Fruit fly (Drosophila melanogaster) whole organism, embryonic: Measurements from ENCODE around the gene CG7912.

Source experiments
- Abd-B ChIP-seq: fragments of 200-800 bp; sonication (Bioruptor generic); optimal IDR thresholded peaks from 2 replicates; lab custom pipeline; 2018; ENCODE audit warnings: missing biosample characterization, mild to moderate bottlenecking, missing genetic modification characterization, moderate library complexity
- Adf1 ChIP-seq: fragments of 200-800 bp; sonication (Bioruptor generic); IDR thresholded peaks from 2 replicates; pipeline ENCODE4 v1.3.6; 2022; ENCODE audit warnings: missing biosample characterization, missing genetic modification characterization
- C15 ChIP-seq: fragments of 200-800 bp; sonication (Bioruptor generic); IDR thresholded peaks from 3 replicates; pipeline ENCODE4 v1.3.6; 2022; ENCODE audit warnings: missing biosample characterization, missing genetic modification characterization
- CG10209 ChIP-seq: fragments of 200-800 bp; sonication (Bioruptor generic); optimal IDR thresholded peaks from 3 replicates; lab custom pipeline; 2017; ENCODE audit warnings: missing biosample characterization, mild to moderate bottlenecking, missing genetic modification characterization, missing genetic modification reagents
- CG10274 ChIP-seq: fragments of 200-800 bp; sonication (Bioruptor generic); optimal IDR thresholded peaks from 3 replicates; lab custom pipeline; 2017; ENCODE audit warnings: missing biosample characterization, mild to moderate bottlenecking, missing genetic modification characterization
- CG10979 ChIP-seq: fragments of 200-800 bp; sonication (Bioruptor generic); optimal IDR thresholded peaks from 2 replicates; lab custom pipeline; 2018; ENCODE audit warnings: missing biosample characterization, mild to moderate bottlenecking, missing genetic modification characterization, moderate library complexity
- CG1233 ChIP-seq: fragments of 200-800 bp; sonication (Bioruptor generic); optimal IDR thresholded peaks from 4 replicates; lab custom pipeline; 2018; ENCODE audit warnings: missing biosample characterization, mild to moderate bottlenecking, missing genetic modification characterization
- CG12942 ChIP-seq: fragments of 200-800 bp; sonication (Bioruptor generic); optimal IDR thresholded peaks from 3 replicates; lab custom pipeline; 2016; ENCODE audit warnings: missing biosample characterization, missing genetic modification characterization
- CG14860 ChIP-seq: fragments of 200-800 bp; sonication (Bioruptor generic); IDR thresholded peaks from 3 replicates; pipeline ENCODE4 v1.3.6; 2022; ENCODE audit warnings: missing biosample characterization, missing genetic modification characterization; ENCODE audit not compliant: partially characterized antibody
- CG14965 ChIP-seq: fragments of 200-800 bp; sonication (Bioruptor generic); optimal IDR thresholded peaks from 2 replicates; lab custom pipeline; 2016; ENCODE audit warnings: missing biosample characterization, missing genetic modification characterization, borderline replicate concordance
- CG15073 ChIP-seq: fragments of 200-800 bp; sonication (Bioruptor generic); optimal IDR thresholded peaks from 2 replicates; lab custom pipeline; 2016; ENCODE audit warnings: missing biosample characterization, missing genetic modification characterization
- CG16863 ChIP-seq: fragments of 200-800 bp; sonication (Bioruptor generic); optimal IDR thresholded peaks from 3 replicates; lab custom pipeline; 2016; ENCODE audit warnings: missing biosample characterization, missing genetic modification characterization
- CG17802 ChIP-seq: fragments of 200-800 bp; sonication (Bioruptor generic); optimal IDR thresholded peaks from 2 replicates; lab custom pipeline; 2018; ENCODE audit warnings: missing biosample characterization, mild to moderate bottlenecking, missing genetic modification characterization, moderate library complexity
- CG2129 ChIP-seq: fragments of 200-800 bp; sonication (Bioruptor generic); IDR thresholded peaks from 2 replicates; pipeline ENCODE4 v1.3.6; 2022; ENCODE audit warnings: missing biosample characterization, missing genetic modification characterization; ENCODE audit not compliant: partially characterized antibody
- CG30020 ChIP-seq: fragments of 200-800 bp; optimal IDR thresholded peaks from 2 replicates; lab custom pipeline; 2019; ENCODE audit warnings: missing biosample characterization, mild to moderate bottlenecking, missing genetic modification characterization, moderate library complexity
- CG31365 ChIP-seq: fragments of 200-800 bp; sonication (Bioruptor generic); optimal IDR thresholded peaks from 2 replicates; lab custom pipeline; 2018; ENCODE audit warnings: missing biosample characterization, mild to moderate bottlenecking, missing genetic modification characterization
- CG3163 ChIP-seq: fragments of 200-800 bp; sonication (Bioruptor generic); optimal IDR thresholded peaks from 3 replicates; lab custom pipeline; 2016; ENCODE audit warnings: missing biosample characterization, missing genetic modification characterization
- CG4360 ChIP-seq: fragments of 200-800 bp; sonication (Bioruptor generic); IDR thresholded peaks from 2 replicates; pipeline ENCODE4 v1.3.6; 2022; ENCODE audit warnings: missing biosample characterization, missing genetic modification characterization
- CG4707 ChIP-seq: fragments of 200-800 bp; sonication (Bioruptor generic); optimal IDR thresholded peaks from 2 replicates; lab custom pipeline; 2018; ENCODE audit warnings: missing biosample characterization, mild to moderate bottlenecking, missing genetic modification characterization, moderate library complexity
- Dfd ChIP-seq, 2 experiments: fragments of >200 bp; optimal IDR thresholded peaks; 2 replicates each; lab custom pipeline; 2017; ENCODE audit warnings: missing biosample characterization in 2 of 2, missing genetic modification characterization in 2 of 2
- E2f1 ChIP-seq: fragments of 200-800 bp; sonication (Bioruptor generic); IDR thresholded peaks from 2 replicates; pipeline ENCODE4 v1.3.6; 2022; ENCODE audit warnings: missing biosample characterization, missing genetic modification characterization
- E2f2 ChIP-seq: fragments of 200-800 bp; sonication (Bioruptor generic); IDR thresholded peaks from 2 replicates; pipeline ENCODE4 v1.3.6; 2022; ENCODE audit warnings: missing biosample characterization, missing genetic modification characterization
- Hmx ChIP-seq: fragments of 200-800 bp; sonication (Bioruptor generic); optimal IDR thresholded peaks from 2 replicates; lab custom pipeline; 2016; ENCODE audit warnings: missing biosample characterization, missing genetic modification characterization
- Max ChIP-seq: fragments of 200-800 bp; sonication (Bioruptor generic); optimal IDR thresholded peaks from 2 replicates; lab custom pipeline; 2016; ENCODE audit warnings: missing biosample characterization, mild to moderate bottlenecking, missing genetic modification characterization
- Oaz ChIP-seq: fragments of 200-800 bp; sonication (Bioruptor generic); IDR thresholded peaks from 2 replicates; pipeline ENCODE4 v1.3.6; 2022; ENCODE audit warnings: missing biosample characterization, missing genetic modification characterization
- Oli ChIP-seq: fragments of 200-800 bp; sonication (Bioruptor generic); optimal IDR thresholded peaks from 2 replicates; lab custom pipeline; 2018; ENCODE audit warnings: missing biosample characterization, mild to moderate bottlenecking, missing genetic modification characterization, moderate library complexity
- PHDP ChIP-seq: fragments of 200-800 bp; sonication (Bioruptor generic); optimal IDR thresholded peaks from 3 replicates; lab custom pipeline; 2018; ENCODE audit warnings: missing biosample characterization, mild to moderate bottlenecking, missing genetic modification characterization, moderate library complexity
- Taf1 ChIP-seq: fragments of 200-800 bp; sonication (Bioruptor generic); IDR thresholded peaks from 2 replicates; pipeline ENCODE4 v1.3.6; 2022; ENCODE audit warnings: missing biosample characterization, missing genetic modification characterization
- Xbp1 ChIP-seq: fragments of 200-800 bp; sonication (Bioruptor generic); optimal IDR thresholded peaks from 3 replicates; lab custom pipeline; 2016; ENCODE audit warnings: missing biosample characterization, mild to moderate bottlenecking, missing genetic modification characterization
- ara ChIP-seq: fragments of 200-800 bp; sonication (Bioruptor generic); IDR thresholded peaks from 2 replicates; pipeline ENCODE4 v1.3.6; 2022; ENCODE audit warnings: missing biosample characterization, missing genetic modification characterization
- ase ChIP-seq: fragments of 200-800 bp; sonication (Bioruptor generic); IDR thresholded peaks from 3 replicates; pipeline ENCODE4 v1.3.6; 2022; ENCODE audit warnings: missing biosample characterization, missing genetic modification characterization
- az2 ChIP-seq: fragments of 200-800 bp; sonication (Bioruptor generic); optimal IDR thresholded peaks from 3 replicates; lab custom pipeline; 2016; ENCODE audit warnings: missing biosample characterization, missing genetic modification characterization
- cas ChIP-seq: fragments of 200-800 bp; sonication (Bioruptor generic); IDR thresholded peaks from 2 replicates; pipeline ENCODE4 v1.3.6; 2022; ENCODE audit warnings: missing biosample characterization, missing genetic modification characterization
- chm ChIP-seq: fragments of 200-800 bp; sonication (Bioruptor generic); IDR thresholded peaks from 2 replicates; pipeline ENCODE4 v1.3.6; 2022; ENCODE audit warnings: missing biosample characterization, missing genetic modification characterization
- crp ChIP-seq, 2 experiments: fragments of 200-800 bp; sonication (Bioruptor generic); optimal IDR thresholded peaks; 2 replicates in 1 of 2; 3 replicates in 1 of 2; lab custom pipeline; 2017; ENCODE audit warnings: missing biosample characterization in 2 of 2, missing genetic modification characterization in 2 of 2, mild to moderate bottlenecking in 1 of 2, moderate library complexity in 1 of 2
- dati ChIP-seq: fragments of 200-800 bp; sonication (Bioruptor generic); IDR thresholded peaks from 2 replicates; pipeline ENCODE4 v1.3.6; 2022; ENCODE audit warnings: missing biosample characterization, missing genetic modification characterization
- esg ChIP-seq: fragments of 200-800 bp; sonication (Bioruptor generic); conservative IDR thresholded peaks from 2 replicates; pipeline ENCODE4 v1.3.6; 2022; ENCODE audit warnings: missing biosample characterization, missing genetic modification characterization
- eyg ChIP-seq: fragments of 200-800 bp; sonication (Bioruptor generic); optimal IDR thresholded peaks from 3 replicates; lab custom pipeline; 2016; ENCODE audit warnings: missing biosample characterization, missing genetic modification characterization
- ftz-f1 ChIP-seq: fragments of 200-800 bp; sonication (Bioruptor generic); optimal IDR thresholded peaks from 2 replicates; lab custom pipeline; 2016; ENCODE audit warnings: missing biosample characterization, missing genetic modification characterization
- gcm ChIP-seq: fragments of 200-800 bp; sonication (Bioruptor generic); optimal IDR thresholded peaks from 2 replicates; lab custom pipeline; 2019; ENCODE audit warnings: missing biosample characterization, mild to moderate bottlenecking, missing genetic modification characterization, moderate library complexity
- nmo ChIP-seq: fragments of 200-800 bp; sonication (Bioruptor generic); optimal IDR thresholded peaks from 2 replicates; lab custom pipeline; 2018; ENCODE audit warnings: missing biosample characterization, mild to moderate bottlenecking, missing genetic modification characterization, moderate library complexity
- phol ChIP-seq: fragments of 200-800 bp; sonication (Bioruptor generic); optimal IDR thresholded peaks from 3 replicates; lab custom pipeline; 2018; ENCODE audit warnings: missing biosample characterization, mild to moderate bottlenecking, missing genetic modification characterization, moderate library complexity
- psq ChIP-seq: fragments of 200-800 bp; sonication (Bioruptor generic); optimal IDR thresholded peaks from 2 replicates; lab custom pipeline; 2017; ENCODE audit warnings: missing biosample characterization, missing genetic modification characterization
- repo ChIP-seq: fragments of 200-800 bp; sonication (Bioruptor generic); optimal IDR thresholded peaks from 2 replicates; lab custom pipeline; 2016; ENCODE audit warnings: missing biosample characterization, missing genetic modification characterization
- run ChIP-seq: fragments of 200-800 bp; sonication (Bioruptor generic); optimal IDR thresholded peaks from 3 replicates; lab custom pipeline; 2018; ENCODE audit warnings: missing biosample characterization, mild to moderate bottlenecking, missing genetic modification characterization
- salm ChIP-seq: fragments of 200-800 bp; sonication (Bioruptor generic); optimal IDR thresholded peaks from 2 replicates; lab custom pipeline; 2018; ENCODE audit warnings: missing biosample characterization, mild to moderate bottlenecking, missing genetic modification characterization
- sqz ChIP-seq: fragments of 200-800 bp; sonication (Bioruptor generic); optimal IDR thresholded peaks from 3 replicates; lab custom pipeline; 2018; ENCODE audit warnings: missing biosample characterization, mild to moderate bottlenecking, missing genetic modification characterization
- ssp ChIP-seq: fragments of 200-800 bp; sonication (Bioruptor generic); IDR thresholded peaks from 2 replicates; pipeline ENCODE4 v1.3.6; 2022; ENCODE audit warnings: missing biosample characterization, missing genetic modification characterization
- stwl ChIP-seq: fragments of 200-800 bp; sonication (Bioruptor generic); optimal IDR thresholded peaks from 3 replicates; lab custom pipeline; 2018; ENCODE audit warnings: missing biosample characterization, mild to moderate bottlenecking, missing genetic modification characterization, moderate library complexity
- tup ChIP-seq: fragments of 200-800 bp; sonication (Bioruptor generic); optimal IDR thresholded peaks from 2 replicates; lab custom pipeline; 2016; ENCODE audit warnings: missing biosample characterization, mild to moderate bottlenecking, missing genetic modification characterization, moderate library complexity

Gene CG7912

DNA sequence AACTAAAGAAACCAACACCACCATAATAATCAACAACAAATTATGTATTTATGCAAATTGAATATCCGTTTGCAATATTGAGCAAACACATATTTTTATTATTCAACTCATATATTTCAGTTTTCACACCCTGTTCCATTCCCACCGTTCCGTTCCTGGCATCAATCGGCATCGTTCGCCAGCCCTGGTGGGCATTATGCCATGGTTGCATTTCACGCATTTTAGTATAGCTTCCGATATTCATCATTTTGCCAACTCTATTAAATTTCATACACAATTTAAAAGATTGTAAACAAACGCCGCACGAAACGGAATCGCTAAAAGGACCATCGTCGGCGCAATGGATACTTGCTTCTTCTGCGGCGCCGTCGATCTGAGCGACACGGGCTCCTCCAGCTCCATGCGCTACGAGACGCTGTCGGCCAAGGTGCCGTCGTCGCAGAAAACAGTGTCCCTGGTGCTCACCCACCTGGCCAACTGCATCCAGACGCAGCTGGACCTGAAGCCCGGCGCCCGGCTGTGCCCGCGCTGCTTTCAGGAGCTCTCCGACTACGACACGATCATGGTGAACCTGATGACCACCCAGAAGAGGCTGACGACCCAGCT, 34.3 kb upstream of the CG7912 start, which contains the start of gene Sry-delta:
Gene Sry-delta (plus strand): TSS at position 203 of the 606 bp plus-strand sequence.
- TF ChIP-seq CG16863 (GFP tag; lab: Kevin White, UChicago): peak; percentile 53
- TF ChIP-seq CG12942 (GFP tag; lab: Kevin White, UChicago): peak; percentile 86
- peak; percentile 59 for TF ChIP-seq CG10979
- peak; percentile 55; the same call in 1 of the 2 replicates for TF ChIP-seq Adf1 (GFP tag; lab: Robert Waterston, UW)
- TF ChIP-seq esg: peak; percentile 64
- peak; percentile 60 for TF ChIP-seq CG3163 (GFP tag; lab: Kevin White, UChicago)
- peak; percentile 3 for TF ChIP-seq CG14965
- peak; percentile 69; the same call in 2 of the 3 replicates for TF ChIP-seq ase (GFP tag; lab: Robert Waterston, UW)
- TF ChIP-seq repo (GFP tag; lab: Kevin White, UChicago): peak; percentile 79
- TF ChIP-seq E2f2 (GFP tag; lab: Robert Waterston, UW): peak; percentile 73
- peak in 1 of 2 experiments; percentile 36 for TF ChIP-seq crp (GFP tag; optimal IDR thresholded peaks at IDR 0.05; lab: Kevin White, UChicago)
- TF ChIP-seq CG4360 (GFP tag; lab: Robert Waterston, UW): no peak
- TF ChIP-seq Xbp1 (GFP tag; lab: Kevin White, UChicago): peak; percentile 91
- TF ChIP-seq ftz-f1 (GFP tag; lab: Kevin White, UChicago): peak; percentile 79
- peak; percentile 24 for TF ChIP-seq gcm (GFP tag; lab: Kevin White, UChicago)
- peak; percentile 56 for TF ChIP-seq CG2129 (GFP tag; lab: Robert Waterston, UW)
- TF ChIP-seq CG31365 (tag; lab: Kevin White, UChicago): no peak
- TF ChIP-seq Hmx (GFP tag; lab: Kevin White, UChicago): no peak
- TF ChIP-seq CG17802 (tag; lab: Kevin White, UChicago): peak; percentile 83
- TF ChIP-seq Oli (tag; lab: Kevin White, UChicago): no peak
- TF ChIP-seq psq: peak; percentile 60
- peak; percentile 52 for TF ChIP-seq CG1233 (GFP tag; lab: Kevin White, UChicago)
- no peak for TF ChIP-seq sqz (GFP tag; lab: Kevin White, UChicago)
- TF ChIP-seq nmo (GFP tag; lab: Kevin White, UChicago): peak; percentile 81
- peak; percentile 86 for TF ChIP-seq Abd-B (GFP tag; lab: Kevin White, UChicago)
- peak; percentile 44 for TF ChIP-seq salm (tag; lab: Kevin White, UChicago)
- peak; percentile 3 for TF ChIP-seq CG15073 (GFP tag; lab: Kevin White, UChicago)
- peak; percentile 69 for TF ChIP-seq CG10209
- peak; percentile 67 for TF ChIP-seq E2f1 (GFP tag; lab: Robert Waterston, UW)
- TF ChIP-seq tup (GFP tag; lab: Kevin White, UChicago): peak; percentile 46
- TF ChIP-seq stwl (tag; lab: Kevin White, UChicago): peak; percentile 93
- peak; percentile 72 for TF ChIP-seq PHDP (tag; lab: Kevin White, UChicago)
- peak; percentile 49 for TF ChIP-seq Oaz (GFP tag; lab: Robert Waterston, UW)
- peak; percentile 72 for TF ChIP-seq az2 (GFP tag; lab: Kevin White, UChicago)
- peak; percentile 31 for TF ChIP-seq CG4707
- no peak for TF ChIP-seq run
- peak; percentile 74 for TF ChIP-seq cas (GFP tag; lab: Robert Waterston, UW)
- TF ChIP-seq ara: peak; percentile 76
- TF ChIP-seq phol (tag; lab: Kevin White, UChicago): peak; percentile 85
- TF ChIP-seq CG14860 (GFP tag; lab: Robert Waterston, UW): peak; percentile 59; the same call in 2 of the 3 replicates
- peak; percentile 87 for TF ChIP-seq chm (GFP tag; lab: Robert Waterston, UW)
- no peak for TF ChIP-seq C15
- peak; percentile 97 for TF ChIP-seq CG30020 (tag; lab: Kevin White, UChicago)
- no peak for TF ChIP-seq dati (GFP tag; lab: Robert Waterston, UW)
- peak; percentile 27 for TF ChIP-seq CG10274 (GFP tag; lab: Kevin White, UChicago)
- peak; percentile 61 for TF ChIP-seq eyg (GFP tag; lab: Kevin White, UChicago)
- TF ChIP-seq Dfd (GFP tag; optimal IDR thresholded peaks at IDR 0.05; lab: Kevin White, UChicago): no peak
- TF ChIP-seq Max: peak; percentile 80
- TF ChIP-seq Taf1 (GFP tag; lab: Robert Waterston, UW): peak; percentile 67; the same call in 1 of the 2 replicates
- peak; percentile 83 for TF ChIP-seq ssp
